Fruit fly (Drosophila melanogaster) whole organism, embryonic: Measurements from ENCODE around the gene rho-5.

Source experiments
- ATbp ChIP-seq: fragments of 200-800 bp; sonication (Bioruptor generic); optimal IDR thresholded peaks from 2 replicates; lab custom pipeline; 2017; ENCODE audit warnings: missing biosample characterization, mild to moderate bottlenecking, missing genetic modification characterization, missing genetic modification reagents
- B-H1 ChIP-seq: fragments of 200-800 bp; sonication (Bioruptor generic); IDR thresholded peaks from 3 replicates; pipeline ENCODE4 v1.3.6; 2022; ENCODE audit warnings: missing biosample characterization, missing genetic modification characterization
- C15 ChIP-seq: fragments of 200-800 bp; sonication (Bioruptor generic); IDR thresholded peaks from 3 replicates; pipeline ENCODE4 v1.3.6; 2022; ENCODE audit warnings: missing biosample characterization, missing genetic modification characterization
- CG11398 ChIP-seq: fragments of 200-800 bp; sonication (Bioruptor generic); optimal IDR thresholded peaks from 2 replicates; lab custom pipeline; 2016; ENCODE audit warnings: missing biosample characterization, missing genetic modification characterization
- CG12236 ChIP-seq: fragments of 200-800 bp; sonication (Bioruptor generic); optimal IDR thresholded peaks from 2 replicates; lab custom pipeline; 2016; ENCODE audit warnings: missing biosample characterization, missing genetic modification characterization
- CG13123 ChIP-seq: fragments of 200-800 bp; sonication (Bioruptor generic); optimal IDR thresholded peaks from 2 replicates; lab custom pipeline; 2016; ENCODE audit warnings: missing biosample characterization, missing genetic modification characterization
- CG16779 ChIP-seq: fragments of 200-800 bp; sonication (Bioruptor generic); IDR thresholded peaks from 2 replicates; pipeline ENCODE4 v1.3.6; 2022; ENCODE audit warnings: missing biosample characterization, missing genetic modification characterization
- CG16863 ChIP-seq: fragments of 200-800 bp; sonication (Bioruptor generic); optimal IDR thresholded peaks from 3 replicates; lab custom pipeline; 2016; ENCODE audit warnings: missing biosample characterization, missing genetic modification characterization
- CG17568 ChIP-seq: fragments of 200-800 bp; sonication (Bioruptor generic); optimal IDR thresholded peaks from 2 replicates; lab custom pipeline; 2018; ENCODE audit warnings: missing biosample characterization, mild to moderate bottlenecking, missing genetic modification characterization, moderate library complexity
- CG2199 ChIP-seq: fragments of 200-800 bp; sonication (Bioruptor generic); IDR thresholded peaks from 3 replicates; pipeline ENCODE4 v1.3.6; 2022; ENCODE audit warnings: missing biosample characterization, missing genetic modification characterization
- CG33557 ChIP-seq: fragments of 200-800 bp; sonication (Bioruptor generic); optimal IDR thresholded peaks from 2 replicates; lab custom pipeline; 2019; ENCODE audit warnings: missing biosample characterization, mild to moderate bottlenecking, missing genetic modification characterization, moderate library complexity
- CG34376 ChIP-seq: fragments of 200-800 bp; sonication (Bioruptor generic); optimal IDR thresholded peaks from 2 replicates; lab custom pipeline; 2018; ENCODE audit warnings: missing biosample characterization, mild to moderate bottlenecking, missing genetic modification characterization
- CG5180 ChIP-seq: fragments of 200-800 bp; sonication (Bioruptor generic); optimal IDR thresholded peaks from 3 replicates; lab custom pipeline; 2017; ENCODE audit warnings: missing biosample characterization, missing genetic modification characterization, mild to moderate bottlenecking, moderate library complexity, missing genetic modification reagents
- CG6654 ChIP-seq: fragments of 200-800 bp; sonication (Bioruptor generic); optimal IDR thresholded peaks from 2 replicates; lab custom pipeline; 2017; ENCODE audit warnings: missing biosample characterization, mild to moderate bottlenecking, missing genetic modification characterization
- CG6854 ChIP-seq: fragments of 200-800 bp; sonication (Bioruptor generic); optimal IDR thresholded peaks from 3 replicates; lab custom pipeline; 2017; ENCODE audit warnings: missing biosample characterization, mild to moderate bottlenecking, missing genetic modification characterization
- CG7372 ChIP-seq: fragments of 200-800 bp; sonication (Bioruptor generic); IDR thresholded peaks from 2 replicates; pipeline ENCODE4 v1.3.6; 2022; ENCODE audit warnings: missing biosample characterization, missing genetic modification characterization
- CG7745 ChIP-seq: fragments of 200-800 bp; sonication (Bioruptor generic); optimal IDR thresholded peaks from 2 replicates; lab custom pipeline; 2018; ENCODE audit warnings: missing biosample characterization, mild to moderate bottlenecking, missing genetic modification characterization, moderate library complexity
- CG9817 ChIP-seq: fragments of 200-800 bp; sonication (Bioruptor generic); optimal IDR thresholded peaks from 2 replicates; lab custom pipeline; 2018; ENCODE audit warnings: missing biosample characterization, mild to moderate bottlenecking, missing genetic modification characterization, moderate library complexity
- Fer1 ChIP-seq: fragments of 200-800 bp; sonication (Bioruptor generic); optimal IDR thresholded peaks from 2 replicates; lab custom pipeline; 2017; ENCODE audit warnings: missing biosample characterization, mild to moderate bottlenecking, missing genetic modification characterization
- HLH54F ChIP-seq: fragments of 200-800 bp; sonication (Bioruptor generic); optimal IDR thresholded peaks from 3 replicates; lab custom pipeline; 2016; ENCODE audit warnings: missing biosample characterization, missing genetic modification characterization
- HmgZ ChIP-seq: fragments of 200-800 bp; sonication (Bioruptor generic); optimal IDR thresholded peaks from 2 replicates; lab custom pipeline; 2018; ENCODE audit warnings: missing biosample characterization, mild to moderate bottlenecking, missing genetic modification characterization
- Hmr ChIP-seq: fragments of 200-800 bp; sonication (Bioruptor generic); optimal IDR thresholded peaks from 3 replicates; lab custom pipeline; 2017; ENCODE audit warnings: mild to moderate bottlenecking, missing biosample characterization, missing genetic modification reagents, missing genetic modification characterization
- Rx ChIP-seq: fragments of 200-800 bp; sonication (Bioruptor generic); IDR thresholded peaks from 2 replicates; pipeline ENCODE4 v1.3.6; 2022; ENCODE audit warnings: missing biosample characterization, missing genetic modification characterization
- Sin3A ChIP-seq: fragments of >200 bp; optimal IDR thresholded peaks from 2 replicates; lab custom pipeline; 2018
- Sox102F ChIP-seq: fragments of 200-800 bp; sonication (Bioruptor generic); optimal IDR thresholded peaks from 2 replicates; lab custom pipeline; 2018; ENCODE audit warnings: missing biosample characterization, mild to moderate bottlenecking, missing genetic modification characterization, moderate library complexity
- Sry-δ ChIP-seq: fragments of 200-800 bp; sonication (Bioruptor generic); optimal IDR thresholded peaks from 2 replicates; lab custom pipeline; 2016; ENCODE audit warnings: missing biosample characterization, missing genetic modification characterization
- Tbp ChIP-seq: fragments of >200 bp; optimal IDR thresholded peaks from 2 replicates; lab custom pipeline; 2018; ENCODE audit warnings: missing biosample characterization, missing genetic modification characterization
- crol ChIP-seq: fragments of 200-800 bp; sonication (Bioruptor generic); IDR thresholded peaks from 2 replicates; pipeline ENCODE4 v1.3.6; 2022; ENCODE audit warnings: missing biosample characterization, missing genetic modification characterization
- dati ChIP-seq: fragments of 200-800 bp; sonication (Bioruptor generic); IDR thresholded peaks from 2 replicates; pipeline ENCODE4 v1.3.6; 2022; ENCODE audit warnings: missing biosample characterization, missing genetic modification characterization
- ems ChIP-seq: fragments of 200-800 bp; sonication (Bioruptor generic); optimal IDR thresholded peaks from 3 replicates; lab custom pipeline; 2016; ENCODE audit warnings: missing biosample characterization, missing genetic modification characterization
- gsb ChIP-seq: fragments of 200-800 bp; sonication (Bioruptor generic); IDR thresholded peaks from 2 replicates; pipeline ENCODE4 v1.3.6; 2022; ENCODE audit warnings: missing biosample characterization, missing genetic modification characterization
- hb ChIP-seq: fragments of 200-800 bp; sonication (Bioruptor generic); IDR thresholded peaks from 3 replicates; pipeline ENCODE4 v1.3.6; 2022; ENCODE audit warnings: missing biosample characterization, missing genetic modification characterization; ENCODE audit not compliant: partially characterized antibody
- hbn ChIP-seq: fragments of 200-800 bp; sonication (Bioruptor generic); IDR thresholded peaks from 2 replicates; pipeline ENCODE4 v1.3.6; 2022; ENCODE audit warnings: missing biosample characterization, missing genetic modification characterization; ENCODE audit not compliant: partially characterized antibody
- ken ChIP-seq: fragments of 200-800 bp; sonication (Bioruptor generic); IDR thresholded peaks from 3 replicates; pipeline ENCODE4 v1.3.6; 2022; ENCODE audit warnings: missing biosample characterization, missing genetic modification characterization
- odd ChIP-seq: fragments of 200-800 bp; sonication (Bioruptor generic); optimal IDR thresholded peaks from 2 replicates; lab custom pipeline; 2017; ENCODE audit warnings: missing biosample characterization, mild to moderate bottlenecking, missing genetic modification characterization
- onecut ChIP-seq: fragments of 200-800 bp; sonication (Bioruptor generic); IDR thresholded peaks from 2 replicates; pipeline ENCODE4 v1.3.6; 2022; ENCODE audit warnings: missing biosample characterization, missing genetic modification characterization
- peb ChIP-seq: fragments of 200-800 bp; sonication (Bioruptor generic); IDR thresholded peaks from 2 replicates; pipeline ENCODE4 v1.3.6; 2022; ENCODE audit warnings: missing biosample characterization, missing genetic modification characterization
- psq ChIP-seq: fragments of 200-800 bp; sonication (Bioruptor generic); optimal IDR thresholded peaks from 2 replicates; lab custom pipeline; 2017; ENCODE audit warnings: missing biosample characterization, missing genetic modification characterization
- pum ChIP-seq: fragments of 200-800 bp; sonication (Bioruptor generic); optimal IDR thresholded peaks from 2 replicates; lab custom pipeline; 2016; ENCODE audit warnings: missing biosample characterization, missing genetic modification characterization
- sens ChIP-seq: fragments of 200-800 bp; sonication (Bioruptor generic); peaks from one replicate; lab custom pipeline; 2016; ENCODE audit warnings: missing biosample characterization, missing genetic modification characterization
- sim ChIP-seq: fragments of 200-800 bp; sonication (Bioruptor generic); IDR thresholded peaks from 2 replicates; pipeline ENCODE4 v1.3.6; 2022; ENCODE audit warnings: missing biosample characterization, missing genetic modification characterization
- so ChIP-seq: fragments of 200-800 bp; sonication (Bioruptor generic); IDR thresholded peaks from 3 replicates; pipeline ENCODE4 v1.3.6; 2022; ENCODE audit warnings: missing biosample characterization, missing genetic modification characterization
- sr ChIP-seq: fragments of 200-800 bp; sonication (Bioruptor generic); IDR thresholded peaks from 3 replicates; pipeline ENCODE4 v1.3.6; 2022; ENCODE audit warnings: missing biosample characterization, missing genetic modification characterization
- tgo ChIP-seq: fragments of 200-800 bp; sonication (Bioruptor generic); IDR thresholded peaks from 3 replicates; pipeline ENCODE4 v1.3.6; 2022; ENCODE audit warnings: missing biosample characterization, missing genetic modification characterization
- tin ChIP-seq: fragments of 200-800 bp; sonication (Bioruptor generic); optimal IDR thresholded peaks from 3 replicates; lab custom pipeline; 2016; ENCODE audit warnings: missing biosample characterization, missing genetic modification characterization
- tio ChIP-seq: fragments of 200-800 bp; sonication (Bioruptor generic); optimal IDR thresholded peaks from 2 replicates; lab custom pipeline; 2017; ENCODE audit warnings: missing biosample characterization, missing genetic modification characterization, inconsistent platforms
- trem ChIP-seq: fragments of 200-800 bp; optimal IDR thresholded peaks from 3 replicates; lab custom pipeline; 2019; ENCODE audit warnings: missing biosample characterization, mild to moderate bottlenecking, missing genetic modification characterization, moderate library complexity
- trh ChIP-seq: fragments of 200-800 bp; sonication (Bioruptor generic); optimal IDR thresholded peaks from 2 replicates; lab custom pipeline; 2016; ENCODE audit warnings: missing biosample characterization, missing genetic modification characterization
- usp ChIP-seq: fragments of >200 bp; optimal IDR thresholded peaks from 2 replicates; lab custom pipeline; 2017; ENCODE audit warnings: missing biosample characterization, missing genetic modification characterization
- vnd ChIP-seq: fragments of 200-800 bp; sonication (Bioruptor generic); IDR thresholded peaks from 3 replicates; pipeline ENCODE4 v1.3.6; 2022; ENCODE audit warnings: missing biosample characterization, missing genetic modification characterization; ENCODE audit not compliant: partially characterized antibody
- z ChIP-seq: fragments of 200-800 bp; sonication (Bioruptor generic); IDR thresholded peaks from 3 replicates; pipeline ENCODE4 v1.3.6; 2022; ENCODE audit warnings: missing biosample characterization, missing genetic modification characterization

The rho-5 gene

dm6 chr2L:10381890-10382450, 8.3 kb upstream of the rho-5 start, which contains the start of gene CG5096 (continued):
- TF ChIP-seq CG5180 (peak; percentile 78), HLH54F (GFP tag; lab: Kevin White, UChicago) (peak; percentile 76), trem (peak; percentile 75), CG9817 (peak; percentile 85), ems (GFP tag; lab: Kevin White, UChicago) (peak; percentile 81), CG16779 (GFP tag; lab: Robert Waterston, UW) (0 out of 2 replicates have a peak, but pooled peaks have one; percentile 60), crol (GFP tag; lab: Robert Waterston, UW) (no peak), hb (GFP tag; lab: Robert Waterston, UW) (no peak), CG11398 (GFP tag; lab: Kevin White, UChicago) (peak; percentile 62), hbn (GFP tag; lab: Robert Waterston, UW) (no peak), Fer1 (GFP tag; lab: Kevin White, UChicago) (peak; percentile 95), usp (GFP tag; lab: Kevin White, UChicago) (no peak), Sox102F (GFP tag; lab: Kevin White, UChicago) (peak; percentile 91), gsb (GFP tag; lab: Robert Waterston, UW) (peak; percentile 84), so (GFP tag; lab: Robert Waterston, UW) (peak; percentile 93), Tbp (no peak), sim (GFP tag; lab: Robert Waterston, UW) (peak; percentile 70; the same call in 1 of the 2 replicates), CG12236 (GFP tag; lab: Kevin White, UChicago) (peak; percentile 49), ATbp (GFP tag; lab: Kevin White, UChicago) (peak; percentile 82), CG6654 (peak; percentile 64), onecut (GFP tag; lab: Robert Waterston, UW) (peak; percentile 81), vnd (GFP tag; lab: Robert Waterston, UW) (no peak), sens (GFP tag; lab: Kevin White, UChicago) (peak; percentile 92), Hmr (GFP tag; lab: Kevin White, UChicago) (peak; percentile 94), CG33557 (GFP tag; lab: Kevin White, UChicago) (no peak), CG2199 (GFP tag; lab: Robert Waterston, UW) (peak; percentile 70; the same call in 1 of the 3 replicates), z (GFP tag; lab: Robert Waterston, UW) (no peak), CG13123 (peak; percentile 71), C15 (GFP tag; lab: Robert Waterston, UW) (peak; percentile 72; the same call in 1 of the 3 replicates), CG16863 (GFP tag; lab: Kevin White, UChicago) (peak; percentile 71), B-H1 (GFP tag; lab: Robert Waterston, UW) (peak; percentile 85), ken (GFP tag; lab: Robert Waterston, UW) (peak; percentile 81; the same call in 2 of the 3 replicates), CG7372 (GFP tag; lab: Robert Waterston, UW) (peak; percentile 81), dati (peak; percentile 63; the same call in 1 of the 2 replicates), tin (GFP tag; lab: Kevin White, UChicago) (peak; percentile 67), tio (GFP tag; lab: Kevin White, UChicago) (peak; percentile 68), CG6854 (GFP tag; lab: Kevin White, UChicago) (peak; percentile 89), Sry-δ (GFP tag; lab: Kevin White, UChicago) (peak; percentile 38), CG34376 (GFP tag; lab: Kevin White, UChicago) (peak; percentile 83), tgo (GFP tag; lab: Robert Waterston, UW) (peak; percentile 90), HmgZ (tag; lab: Kevin White, UChicago) (peak; percentile 95), peb (GFP tag; lab: Robert Waterston, UW) (peak; percentile 42; the same call in 1 of the 2 replicates), odd (GFP tag; lab: Kevin White, UChicago) (peak; percentile 75), Rx (no peak), sr (GFP tag; lab: Robert Waterston, UW) (no peak; the same call in 2 of the 3 replicates), pum (GFP tag; lab: Kevin White, UChicago) (peak; percentile 53), CG7745 (no peak), psq (peak; percentile 49), CG17568 (GFP tag; lab: Kevin White, UChicago) (peak; percentile 86), Sin3A (lab: Kevin White, UChicago) (no peak), trh (GFP tag; lab: Kevin White, UChicago) (peak; percentile 51)
